Fruit fly (Drosophila melanogaster): Measurements from ENCODE around the gene CG4815.
"Not testable (repeated sequence)": the region's sequence is repeated elsewhere in the genome, so short reads cannot be mapped to it uniquely, and the experiment has no call there.

Gene CG4815

DNA sequence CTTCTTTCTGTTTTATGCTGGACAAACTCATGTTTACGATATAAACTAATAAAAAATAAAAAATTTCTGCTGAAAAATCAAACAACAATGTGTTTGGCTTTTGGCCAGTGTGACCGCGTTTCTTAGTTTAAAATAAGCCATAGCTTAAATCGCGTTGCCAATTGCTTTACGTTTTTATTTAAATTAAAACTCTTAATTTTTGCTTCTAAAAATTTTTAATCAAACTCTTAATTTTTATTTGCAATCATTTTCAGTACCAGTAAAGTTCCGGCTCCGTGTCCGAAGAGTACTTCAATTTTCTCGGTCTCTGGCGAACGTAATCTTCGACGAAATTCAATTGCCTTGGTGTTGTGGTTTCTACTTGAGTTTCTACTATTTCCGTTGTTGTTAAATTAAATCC lies 31.4 kb downstream of the CG4815 start, which contains the start of the genes CG42487 and CG4884:
Gene CG42487, minus strand, starts transcription at position 101 of the 400 bp plus-strand sequence.
Gene CG4884, minus strand, starts transcription at position 101 of the 400 bp plus-strand sequence.
- not testable (repeated sequence) for TF ChIP-seq CG11617, Hr96, tj (GFP tag; optimal IDR thresholded peaks at IDR 0.05)

DNA sequence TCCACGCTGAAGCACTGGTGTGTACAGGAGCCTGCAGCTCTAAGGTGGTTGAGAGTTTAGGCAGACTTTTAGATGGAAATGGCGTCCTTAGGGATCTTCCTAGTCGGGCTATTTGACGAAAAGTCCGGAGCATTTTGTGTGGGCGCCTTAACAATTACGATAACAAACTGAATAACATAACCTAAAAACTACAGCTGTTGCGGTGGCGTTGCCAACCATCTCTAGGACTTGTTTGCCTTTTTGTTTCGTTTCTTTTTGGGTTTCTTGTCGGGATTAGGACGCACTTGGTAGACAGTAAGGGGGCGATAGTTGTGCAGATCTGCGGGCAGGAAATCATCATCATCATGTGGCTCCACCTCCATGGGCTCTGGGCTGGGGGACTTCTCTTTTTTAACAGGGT lies 32.6 kb downstream of the CG4815 start:
- TF ChIP-seq CG7045 (GFP tag; optimal IDR thresholded peaks at IDR 0.05), result no peak
- TF ChIP-seq cic (GFP tag; optimal IDR thresholded peaks at IDR 0.05), result no peak

DNA sequence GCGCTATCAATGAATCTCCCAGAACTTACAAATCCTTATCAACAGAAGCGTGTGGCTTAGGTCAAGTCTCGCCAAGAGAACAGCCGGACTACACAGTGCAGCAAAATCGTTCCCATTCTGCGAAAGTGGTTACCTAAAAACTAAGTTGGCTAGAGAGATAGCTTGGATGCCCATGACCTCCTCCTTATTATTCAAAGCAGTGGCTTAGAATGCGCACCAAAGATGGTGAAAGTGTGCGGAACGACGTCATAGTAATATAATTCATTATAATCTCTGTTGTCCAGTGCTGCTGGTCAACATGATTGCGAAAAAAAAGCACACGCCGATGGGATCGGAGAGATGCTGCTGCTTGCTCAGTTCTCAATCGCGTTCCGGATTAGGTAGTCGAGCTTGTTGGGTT lies 36.0 kb downstream of the CG4815 start, which contains the start of gene Nep7:
Gene Nep7, plus strand, starts transcription at position 385 of the 400 bp plus-strand sequence.
- TF ChIP-seq Hr96 (GFP tag; optimal IDR thresholded peaks at IDR 0.05), result no peak
- TF ChIP-seq cic (GFP tag; optimal IDR thresholded peaks at IDR 0.05), result peak; percentile 97
- TF ChIP-seq CG7101 (tag; optimal IDR thresholded peaks at IDR 0.05), result peak; percentile 26
- TF ChIP-seq Clk (GFP tag; optimal IDR thresholded peaks at IDR 0.05), result no peak
- TF ChIP-seq CG33017 (tag; optimal IDR thresholded peaks at IDR 0.05), result peak; percentile 30
- TF ChIP-seq CG12768 (GFP tag; optimal IDR thresholded peaks at IDR 0.05), result peak; percentile 16

DNA sequence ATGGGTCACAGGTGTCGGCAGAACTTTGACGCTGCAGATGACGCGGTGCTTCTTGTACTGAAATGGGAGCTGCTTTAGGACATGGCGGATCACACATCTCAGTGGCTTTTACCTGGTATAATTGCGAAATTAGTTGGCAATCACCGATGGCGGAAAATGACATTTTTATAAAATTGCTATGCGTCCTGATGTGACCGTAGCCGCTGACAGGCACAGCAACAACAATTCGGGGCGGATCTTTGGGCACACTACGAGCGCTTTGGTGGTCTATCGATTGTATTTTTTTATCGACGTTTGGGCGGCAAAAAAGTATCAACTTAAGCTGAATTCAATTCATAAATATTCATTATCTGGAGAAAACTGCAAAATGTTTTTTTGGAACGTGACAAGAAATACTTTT lies 36.7 kb downstream of the CG4815 start, which contains the start of gene CG4951:
Gene CG4951, minus strand, starts transcription at position 223 of the 400 bp plus-strand sequence.
- no peak for TF ChIP-seq cnc (optimal IDR thresholded peaks at IDR 0.05)
- TF ChIP-seq bab1 (GFP tag; optimal IDR thresholded peaks at IDR 0.05), result peak; percentile 31

DNA sequence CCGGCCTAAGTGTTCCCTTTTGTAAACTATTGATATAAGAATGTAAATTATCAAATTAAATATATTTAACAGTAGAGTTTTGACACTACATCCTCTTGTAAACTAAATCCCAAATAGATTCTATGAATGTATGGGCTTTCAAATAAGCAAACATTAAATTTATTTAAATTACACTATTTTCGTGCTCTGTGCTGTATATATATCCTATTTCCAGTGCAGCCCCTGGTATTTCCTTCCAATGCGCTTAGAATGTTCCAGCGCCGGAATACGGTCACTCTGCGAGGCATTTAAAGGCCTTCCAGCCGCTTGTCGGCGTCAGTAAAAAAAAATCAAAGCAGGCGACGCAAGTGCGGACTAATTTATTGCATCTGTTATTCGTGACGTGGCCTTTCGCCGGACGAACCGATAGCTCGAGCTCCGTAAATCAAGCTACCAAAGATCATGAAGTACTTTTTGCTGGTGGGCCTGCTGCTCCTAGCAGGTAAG lies 42.1 kb downstream of the CG4815 start, which contains the start of gene Gp93:
Gene Gp93, plus strand, starts transcription at position 291 of the 486 bp plus-strand sequence.
- TF ChIP-seq Mnt (GFP tag; optimal IDR thresholded peaks at IDR 0.05) (peak; percentile 71), CG33017 (tag; optimal IDR thresholded peaks at IDR 0.05) (peak; percentile 48), cic (GFP tag; optimal IDR thresholded peaks at IDR 0.05) (peak; percentile 45), cnc (optimal IDR thresholded peaks at IDR 0.05) (no peak), ovo (GFP tag; optimal IDR thresholded peaks at IDR 0.05) (peak; percentile 2), tj (GFP tag; optimal IDR thresholded peaks at IDR 0.05) (peak; percentile 17), bab1 (GFP tag; optimal IDR thresholded peaks at IDR 0.05) (peak; percentile 70), CG11617 (GFP tag; optimal IDR thresholded peaks at IDR 0.05) (peak; percentile 46), Hr96 (GFP tag; optimal IDR thresholded peaks at IDR 0.05) (no peak), kay (GFP tag; ENCODE audit: borderline replicate concordance) (no peak), Clk (GFP tag; optimal IDR thresholded peaks at IDR 0.05) (peak; percentile 14), CG14711 (tag; optimal IDR thresholded peaks at IDR 0.05) (peak; percentile 40), CG5204 (GFP tag; optimal IDR thresholded peaks at IDR 0.05) (no peak), CG12768 (GFP tag; optimal IDR thresholded peaks at IDR 0.05) (peak; percentile 51), Crg-1 (GFP tag; optimal IDR thresholded peaks at IDR 0.05) (peak; percentile 68), CG1620 (GFP tag; optimal IDR thresholded peaks at IDR 0.05) (peak; percentile 38), CG7045 (GFP tag; optimal IDR thresholded peaks at IDR 0.05) (peak; percentile 42), pad (GFP tag; optimal IDR thresholded peaks at IDR 0.05) (no peak), CG7101 (tag; optimal IDR thresholded peaks at IDR 0.05) (peak; percentile 58), toe (GFP tag; optimal IDR thresholded peaks at IDR 0.05) (no peak)

DNA sequence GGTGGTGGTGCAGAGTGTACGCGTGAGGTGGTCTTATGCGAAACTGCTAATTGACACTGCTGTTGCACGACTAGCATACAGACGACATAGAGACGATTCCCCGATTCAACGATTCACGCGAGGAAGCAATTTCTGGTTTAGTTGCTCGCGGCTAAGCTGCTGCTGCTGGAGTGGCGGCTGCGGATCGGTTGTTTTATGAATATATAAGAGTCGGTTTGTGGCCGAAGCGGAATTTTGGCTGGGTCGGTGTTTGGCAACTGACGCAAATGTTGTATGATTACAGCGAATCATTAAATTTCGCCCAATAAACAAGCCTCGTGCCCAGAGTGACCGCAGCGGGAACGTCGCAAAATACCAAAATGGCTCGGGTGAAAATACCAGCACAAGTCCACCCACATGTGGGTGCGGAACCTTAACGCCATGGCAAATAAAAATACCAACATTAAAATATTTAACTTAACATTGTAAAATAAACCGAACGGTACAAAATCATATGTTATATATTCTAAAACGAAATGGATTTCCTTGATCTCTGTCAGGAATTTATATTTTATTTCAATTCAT lies 42.8 kb downstream of the CG4815 start, which contains the start of gene mfrn:
Gene mfrn, minus strand, starts transcription at position 340 of the 564 bp plus-strand sequence.
- no peak for TF ChIP-seq CG11617 (GFP tag; optimal IDR thresholded peaks at IDR 0.05)
- peak; percentile 84 for TF ChIP-seq Mnt (GFP tag; optimal IDR thresholded peaks at IDR 0.05)

DNA sequence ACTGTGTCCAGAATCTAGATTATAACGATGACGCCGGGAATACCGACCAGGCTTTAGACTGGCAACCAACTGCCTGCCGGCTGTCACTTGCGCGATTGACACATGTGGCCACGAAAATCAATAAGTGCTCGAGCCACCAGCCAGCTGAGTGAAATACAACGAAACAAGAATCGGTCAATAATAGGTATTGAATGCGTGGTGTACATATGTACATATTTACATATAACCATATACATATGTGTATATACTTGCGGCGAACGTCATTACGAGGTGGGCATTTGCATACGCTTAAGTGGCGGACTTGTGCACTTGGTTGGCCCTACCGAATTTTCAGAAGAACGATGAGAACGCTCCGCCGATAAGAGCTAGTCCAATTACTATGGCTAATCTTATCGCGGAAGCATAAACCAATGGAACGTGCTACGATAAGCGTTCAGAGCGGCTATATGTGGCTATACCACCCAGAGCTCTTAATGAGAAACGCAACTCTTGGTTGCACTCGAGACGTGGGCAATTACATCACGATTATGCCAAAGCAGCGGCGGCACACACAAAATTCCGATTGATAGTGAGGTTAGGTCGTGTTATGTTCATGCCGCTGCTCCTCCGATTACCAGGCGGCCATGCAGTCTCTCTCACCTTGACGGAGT lies 43.9 kb downstream of the CG4815 start:
- no peak for TF ChIP-seq pad (GFP tag; optimal IDR thresholded peaks at IDR 0.05)
- TF ChIP-seq bab1 (GFP tag; optimal IDR thresholded peaks at IDR 0.05), result no peak
- TF ChIP-seq CG7101 (tag; optimal IDR thresholded peaks at IDR 0.05), result peak; percentile 5
- TF ChIP-seq Crg-1 (GFP tag; optimal IDR thresholded peaks at IDR 0.05), result peak; percentile 13
- peak; percentile 1 for TF ChIP-seq CG1620 (GFP tag; optimal IDR thresholded peaks at IDR 0.05)
- peak; percentile 13 for TF ChIP-seq Mnt (GFP tag; optimal IDR thresholded peaks at IDR 0.05)

DNA sequence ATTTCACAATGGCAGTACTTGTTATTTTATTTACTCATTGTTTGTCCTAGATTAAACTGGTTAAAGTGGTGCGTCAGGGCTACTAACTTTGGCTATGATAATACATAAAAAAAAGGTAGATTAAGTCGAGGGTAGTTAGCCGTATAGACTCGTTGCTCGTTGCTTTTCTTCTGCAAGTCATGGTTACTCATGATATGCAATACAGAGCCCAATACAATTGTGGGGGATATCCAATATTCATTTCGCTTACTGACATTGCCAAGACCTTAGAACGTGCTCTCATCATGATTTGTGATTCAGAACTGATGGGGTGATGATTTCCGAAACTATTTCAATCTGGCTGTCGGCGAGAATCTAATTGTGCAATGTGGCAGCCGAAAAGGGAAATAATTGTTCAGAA lies 45.2 kb downstream of the CG4815 start:
- TF ChIP-seq cnc (optimal IDR thresholded peaks at IDR 0.05) (peak; percentile 58 to 94), ovo (GFP tag; optimal IDR thresholded peaks at IDR 0.05) (no peak)

Measured in whole organism, adult.